Worm (Caenorhabditis elegans) whole organism, L4 larva: ENCODE data around the gene T08D10.3.
A peak's percentile ranks its signal among the peaks of the same experiment; 100 is the strongest.

Experiments used
- ceh-82 ChIP-seq: sonication (generic microtip); optimal IDR thresholded peaks from 2 replicates; lab custom pipeline; 2017; ENCODE audit warnings: missing biosample characterization, missing genetic modification characterization
- fkh-10 ChIP-seq: fragments of 150-350 bp; optimal IDR thresholded peaks from 2 replicates; lab custom pipeline; 2014; ENCODE audit warnings: missing biosample characterization, missing genetic modification reagents, missing genetic modification characterization
- lin-13 ChIP-seq: fragments of 150-350 bp; optimal IDR thresholded peaks from 2 replicates; lab custom pipeline; 2014; ENCODE audit warnings: missing biosample characterization, missing genetic modification reagents, missing genetic modification characterization
- lsy-2 ChIP-seq, 2 experiments: fragments of 150-350 bp in 1 of 2; sonication (generic microtip) in 1 of 2; optimal IDR thresholded peaks; 2 replicates each; lab custom pipeline; 2014 to 2017; ENCODE audit warnings: missing biosample characterization in 2 of 2, missing genetic modification characterization in 2 of 2
- nhr-76 ChIP-seq: fragments of 150-350 bp; optimal IDR thresholded peaks from 2 replicates; lab custom pipeline; 2014; ENCODE audit warnings: missing biosample characterization, missing genetic modification characterization
- pqm-1 ChIP-seq: sonication (generic microtip); optimal IDR thresholded peaks from 2 replicates; lab custom pipeline; 2017; ENCODE audit warnings: missing biosample characterization, missing genetic modification characterization
- unc-62 ChIP-seq, 3 experiments: fragments of 150-350 bp in 1 of 3; sonication (generic microtip); optimal IDR thresholded peaks in 2 of 3; peaks in 1 of 3; 1 replicate in 1 of 3; 2 replicates in 2 of 3; lab custom pipeline; 2014 to 2017; ENCODE audit warnings: missing biosample characterization in 3 of 3, missing genetic modification characterization in 3 of 3, missing genetic modification reagents in 3 of 3, missing genotype in 1 of 3
- zag-1 ChIP-seq: fragments of 150-350 bp; optimal IDR thresholded peaks from 2 replicates; lab custom pipeline; 2014; ENCODE audit warnings: missing biosample characterization, missing genetic modification characterization
- zfp-2 ChIP-seq: sonication (generic microtip); optimal IDR thresholded peaks from 2 replicates; lab custom pipeline; 2016; ENCODE audit warnings: mild to moderate bottlenecking, missing genetic modification characterization, missing compliant biosample characterization

- TF ChIP-seq unc-62 (GFP tag; optimal IDR thresholded peaks at IDR 0.05 in 1 of 2; lab: Kevin White, UChicago), result peak in 1 of 2 experiments; percentile 38
- TF ChIP-seq unc-62 (tag; optimal IDR thresholded peaks at IDR 0.05; lab: Kevin White, UChicago), result no peak
- TF ChIP-seq nhr-76 (tag; lab: Kevin White, UChicago), result no peak
- TF ChIP-seq fkh-10 (GFP tag; lab: Kevin White, UChicago), result no peak
- TF ChIP-seq zfp-2 (tag; lab: Kevin White, UChicago), result no peak
- no peak for TF ChIP-seq lsy-2 (tag; optimal IDR thresholded peaks at IDR 0.05; lab: Kevin White, UChicago)
- TF ChIP-seq zag-1 (tag; lab: Kevin White, UChicago), result no peak
- no peak for TF ChIP-seq lin-13 (GFP tag; lab: Kevin White, UChicago)
- no peak for TF ChIP-seq ceh-82 (tag; lab: Kevin White, UChicago)
- TF ChIP-seq pqm-1 (tag; lab: Kevin White, UChicago), result peak; percentile 21
Observed at ce11 chrX:12003969-12004368, 48.7 kb downstream of the T08D10.3 start.
